Fruit fly (Drosophila melanogaster) whole organism, embryonic: Measurements from ENCODE around the gene CG14273.

Source experiments
- Adf1 ChIP-seq: fragments of 200-800 bp; sonication (Bioruptor generic); IDR thresholded peaks from 2 replicates; pipeline ENCODE4 v1.3.6; 2022; ENCODE audit warnings: missing biosample characterization, missing genetic modification characterization
- Atf-2 ChIP-seq: fragments of 200-800 bp; sonication (Bioruptor generic); optimal IDR thresholded peaks from 2 replicates; lab custom pipeline; 2016; ENCODE audit warnings: missing biosample characterization, missing genetic modification characterization
- Awh ChIP-seq: fragments of 200-800 bp; sonication (Bioruptor generic); IDR thresholded peaks from 2 replicates; pipeline ENCODE4, ENCODE4 v1.3.6; 2022; ENCODE audit warnings: missing biosample characterization, missing genetic modification characterization
- CG10321 ChIP-seq: fragments of 200-800 bp; sonication (Bioruptor generic); IDR thresholded peaks from 2 replicates; pipeline ENCODE4 v1.3.6; 2022; ENCODE audit warnings: missing biosample characterization, missing genetic modification characterization
- CG11247 ChIP-seq: fragments of 200-800 bp; sonication (Bioruptor generic); IDR thresholded peaks from 2 replicates; pipeline ENCODE4 v1.3.6; 2022; ENCODE audit warnings: missing biosample characterization, missing genetic modification characterization
- CG12942 ChIP-seq: fragments of 200-800 bp; sonication (Bioruptor generic); optimal IDR thresholded peaks from 3 replicates; lab custom pipeline; 2016; ENCODE audit warnings: missing biosample characterization, missing genetic modification characterization
- CG14710 ChIP-seq: fragments of 200-800 bp; sonication (Bioruptor generic); optimal IDR thresholded peaks from 3 replicates; lab custom pipeline; 2019; ENCODE audit warnings: missing biosample characterization, mild to moderate bottlenecking, missing genetic modification characterization, moderate library complexity
- CG15269 ChIP-seq: fragments of 200-800 bp; sonication (Bioruptor generic); optimal IDR thresholded peaks from 2 replicates; lab custom pipeline; 2018; ENCODE audit warnings: missing biosample characterization, mild to moderate bottlenecking, missing genetic modification characterization, moderate library complexity
- CG16779 ChIP-seq: fragments of 200-800 bp; sonication (Bioruptor generic); IDR thresholded peaks from 2 replicates; pipeline ENCODE4 v1.3.6; 2022; ENCODE audit warnings: missing biosample characterization, missing genetic modification characterization
- CG17385 ChIP-seq: fragments of 200-800 bp; sonication (Bioruptor generic); optimal IDR thresholded peaks from 3 replicates; lab custom pipeline; 2018; ENCODE audit warnings: missing biosample characterization, mild to moderate bottlenecking, missing genetic modification characterization
- CG17912 ChIP-seq: fragments of 200-800 bp; sonication (Bioruptor generic); optimal IDR thresholded peaks from 2 replicates; lab custom pipeline; 2018; ENCODE audit warnings: missing biosample characterization, mild to moderate bottlenecking, missing genetic modification characterization
- CG18262 ChIP-seq: fragments of 200-800 bp; optimal IDR thresholded peaks from 3 replicates; lab custom pipeline; 2019; ENCODE audit warnings: missing biosample characterization, mild to moderate bottlenecking, missing genetic modification characterization, moderate library complexity
- CG2116 ChIP-seq: fragments of 200-800 bp; sonication (Bioruptor generic); optimal IDR thresholded peaks from 3 replicates; lab custom pipeline; 2018; ENCODE audit warnings: missing biosample characterization, mild to moderate bottlenecking, missing genetic modification characterization
- CG2199 ChIP-seq: fragments of 200-800 bp; sonication (Bioruptor generic); IDR thresholded peaks from 3 replicates; pipeline ENCODE4 v1.3.6; 2022; ENCODE audit warnings: missing biosample characterization, missing genetic modification characterization
- CG3838 ChIP-seq: fragments of 200-800 bp; sonication (Bioruptor generic); optimal IDR thresholded peaks from 3 replicates; lab custom pipeline; 2016; ENCODE audit warnings: missing biosample characterization, missing genetic modification characterization
- CG6689 ChIP-seq: fragments of 200-800 bp; sonication (Bioruptor generic); IDR thresholded peaks from 2 replicates; pipeline ENCODE4 v1.3.6; 2022; ENCODE audit warnings: missing biosample characterization, missing genetic modification characterization
- CG8290 ChIP-seq, 3 experiments: fragments of 200-800 bp; sonication (Bioruptor generic); optimal IDR thresholded peaks; 2 replicates each; lab custom pipeline; 2016 to 2019; ENCODE audit warnings: missing biosample characterization in 3 of 3, missing genetic modification characterization in 3 of 3, mild to moderate bottlenecking in 2 of 3, moderate library complexity in 1 of 3
- CG9609 ChIP-seq: fragments of 200-800 bp; sonication (Bioruptor generic); optimal IDR thresholded peaks from 3 replicates; lab custom pipeline; 2016; ENCODE audit warnings: missing biosample characterization, missing genetic modification characterization
- CkIIα-i1 ChIP-seq: fragments of 200-800 bp; sonication (Bioruptor generic); IDR thresholded peaks from 2 replicates; pipeline ENCODE4 v1.3.6; 2022; ENCODE audit warnings: missing biosample characterization, missing genetic modification characterization
- E2f2 ChIP-seq: fragments of 200-800 bp; sonication (Bioruptor generic); IDR thresholded peaks from 2 replicates; pipeline ENCODE4 v1.3.6; 2022; ENCODE audit warnings: missing biosample characterization, missing genetic modification characterization
- ERR ChIP-seq: fragments of 200-800 bp; sonication (Bioruptor generic); optimal IDR thresholded peaks from 2 replicates; lab custom pipeline; 2016; ENCODE audit warnings: missing biosample characterization, missing genetic modification characterization
- Ets65A ChIP-seq: fragments of 200-800 bp; sonication (Bioruptor generic); peaks from one replicate; lab custom pipeline; 2016; ENCODE audit warnings: missing biosample characterization, missing genetic modification characterization
- Fer2 ChIP-seq: fragments of 200-800 bp; sonication (Bioruptor generic); optimal IDR thresholded peaks from 2 replicates; lab custom pipeline; 2018; ENCODE audit warnings: missing biosample characterization, mild to moderate bottlenecking, missing genetic modification characterization, moderate library complexity
- H15 ChIP-seq: fragments of 200-800 bp; sonication (Bioruptor generic); IDR thresholded peaks from 3 replicates; pipeline ENCODE4 v1.3.6; 2022; ENCODE audit warnings: missing biosample characterization, missing genetic modification characterization
- H2.0 ChIP-seq: fragments of 200-800 bp; sonication (Bioruptor generic); IDR thresholded peaks from 2 replicates; pipeline ENCODE4 v1.3.6; 2022; ENCODE audit warnings: missing biosample characterization, missing genetic modification characterization
- HLH4C ChIP-seq: fragments of 200-800 bp; sonication (Bioruptor generic); IDR thresholded peaks from 3 replicates; pipeline ENCODE4 v1.3.6; 2022; ENCODE audit warnings: missing biosample characterization, missing genetic modification characterization; ENCODE audit not compliant: partially characterized antibody
- Hey ChIP-seq: fragments of 200-800 bp; sonication (Bioruptor generic); optimal IDR thresholded peaks from 3 replicates; lab custom pipeline; 2018; ENCODE audit warnings: missing biosample characterization, mild to moderate bottlenecking, missing genetic modification characterization
- Hr3 ChIP-seq: fragments of 200-800 bp; sonication (Bioruptor generic); optimal IDR thresholded peaks from 3 replicates; lab custom pipeline; 2016; ENCODE audit warnings: missing biosample characterization, missing genetic modification characterization
- Lpt ChIP-seq: fragments of >200 bp; optimal IDR thresholded peaks from 2 replicates; lab custom pipeline; 2018; ENCODE audit warnings: missing biosample characterization, missing genetic modification characterization
- MBD-R2 ChIP-seq: fragments of 200-800 bp; sonication (Bioruptor generic); IDR thresholded peaks from 2 replicates; pipeline ENCODE4 v1.3.6; 2022; ENCODE audit warnings: missing biosample characterization, missing genetic modification characterization
- MTF-1 ChIP-seq: fragments of 200-800 bp; sonication (Bioruptor generic); optimal IDR thresholded peaks from 2 replicates; lab custom pipeline; 2018; ENCODE audit warnings: missing biosample characterization, mild to moderate bottlenecking, missing genetic modification characterization, borderline replicate concordance
- Myb ChIP-seq: fragments of 200-800 bp; sonication (Bioruptor generic); optimal IDR thresholded peaks from 2 replicates; lab custom pipeline; 2016; ENCODE audit warnings: missing biosample characterization, missing genetic modification characterization
- Neu2 ChIP-seq: fragments of 200-800 bp; sonication (Bioruptor generic); optimal IDR thresholded peaks from 3 replicates; lab custom pipeline; 2016; ENCODE audit warnings: missing biosample characterization, missing genetic modification characterization, borderline replicate concordance
- Rx ChIP-seq: fragments of 200-800 bp; sonication (Bioruptor generic); IDR thresholded peaks from 2 replicates; pipeline ENCODE4 v1.3.6; 2022; ENCODE audit warnings: missing biosample characterization, missing genetic modification characterization
- Sin3A ChIP-seq: fragments of >200 bp; optimal IDR thresholded peaks from 2 replicates; lab custom pipeline; 2018
- Ssrp ChIP-seq: fragments of 200-800 bp; sonication (Bioruptor generic); optimal IDR thresholded peaks from 2 replicates; lab custom pipeline; 2018; ENCODE audit warnings: missing biosample characterization, mild to moderate bottlenecking, missing genetic modification characterization, moderate library complexity
- Xrp1 ChIP-seq: fragments of 200-800 bp; sonication (Bioruptor generic); IDR thresholded peaks from 2 replicates; pipeline ENCODE4 v1.3.6; 2022; ENCODE audit warnings: missing biosample characterization, missing genetic modification characterization
- bcd ChIP-seq: fragments of 200-800 bp; sonication (Bioruptor generic); optimal IDR thresholded peaks from 2 replicates; lab custom pipeline; 2017; ENCODE audit warnings: missing biosample characterization, mild to moderate bottlenecking, missing genetic modification characterization
- bowl ChIP-seq: fragments of 200-800 bp; sonication (Bioruptor generic); IDR thresholded peaks from 2 replicates; pipeline ENCODE4 v1.3.6; 2022; ENCODE audit warnings: missing biosample characterization, missing genetic modification characterization
- emc ChIP-seq: fragments of 200-800 bp; sonication (Bioruptor generic); optimal IDR thresholded peaks from 2 replicates; lab custom pipeline; 2016; ENCODE audit warnings: missing biosample characterization, missing genetic modification characterization
- exex ChIP-seq: fragments of 200-800 bp; sonication (Bioruptor generic); optimal IDR thresholded peaks from 4 replicates; lab custom pipeline; 2018; ENCODE audit warnings: missing biosample characterization, mild to moderate bottlenecking, missing genetic modification characterization, moderate library complexity
- jing ChIP-seq: fragments of 200-800 bp; sonication (Bioruptor generic); optimal IDR thresholded peaks from 2 replicates; lab custom pipeline; 2018; ENCODE audit warnings: missing biosample characterization, mild to moderate bottlenecking, missing genetic modification characterization
- nerfin-1 ChIP-seq: fragments of 200-800 bp; sonication (Bioruptor generic); optimal IDR thresholded peaks from 3 replicates; lab custom pipeline; 2019; ENCODE audit warnings: missing biosample characterization, mild to moderate bottlenecking, missing genetic modification characterization, moderate library complexity
- pan ChIP-seq, 4 experiments: fragments of >200 bp in 3 of 4; fragments of 200-800 bp in 1 of 4; sonication (Bioruptor generic) in 1 of 4; optimal IDR thresholded peaks in 3 of 4; IDR thresholded peaks in 1 of 4; 2 replicates each; pipeline versions ENCODE4 v1.3.6 to Lab custom; 2017 to 2022; ENCODE audit warnings: missing biosample characterization in 2 of 4, missing genetic modification characterization in 2 of 4, mixed read lengths in 1 of 4
- run ChIP-seq: fragments of 200-800 bp; sonication (Bioruptor generic); optimal IDR thresholded peaks from 3 replicates; lab custom pipeline; 2018; ENCODE audit warnings: missing biosample characterization, mild to moderate bottlenecking, missing genetic modification characterization
- sd ChIP-seq: fragments of 200-800 bp; sonication (Bioruptor generic); optimal IDR thresholded peaks from 3 replicates; lab custom pipeline; 2018; ENCODE audit warnings: missing biosample characterization, mild to moderate bottlenecking, missing genetic modification characterization, moderate library complexity
- sens ChIP-seq: fragments of 200-800 bp; sonication (Bioruptor generic); peaks from one replicate; lab custom pipeline; 2016; ENCODE audit warnings: missing biosample characterization, missing genetic modification characterization
- sna ChIP-seq: fragments of 200-800 bp; sonication (Bioruptor generic); IDR thresholded peaks from 2 replicates; pipeline ENCODE4 v1.3.6; 2022; ENCODE audit warnings: missing biosample characterization, missing genetic modification characterization; ENCODE audit not compliant: partially characterized antibody
- so ChIP-seq: fragments of 200-800 bp; sonication (Bioruptor generic); IDR thresholded peaks from 3 replicates; pipeline ENCODE4 v1.3.6; 2022; ENCODE audit warnings: missing biosample characterization, missing genetic modification characterization
- tgo ChIP-seq: fragments of 200-800 bp; sonication (Bioruptor generic); IDR thresholded peaks from 3 replicates; pipeline ENCODE4 v1.3.6; 2022; ENCODE audit warnings: missing biosample characterization, missing genetic modification characterization
- z ChIP-seq: fragments of 200-800 bp; sonication (Bioruptor generic); IDR thresholded peaks from 3 replicates; pipeline ENCODE4 v1.3.6; 2022; ENCODE audit warnings: missing biosample characterization, missing genetic modification characterization

Gene CG14273

dm6 chr2L:8350560-8351171 lies 8.2 kb downstream of the CG14273 start (continued):
- TF ChIP-seq CG6689 (GFP tag; lab: Robert Waterston, UW), result no peak
- peak; percentile 55 for TF ChIP-seq CG17385
- no peak for TF ChIP-seq CG12942
- no peak for TF ChIP-seq CG18262
- TF ChIP-seq bcd (GFP tag; lab: Kevin White, UChicago), result no peak
- TF ChIP-seq CG15269 (tag; lab: Kevin White, UChicago), result peak; percentile 63
- no peak for TF ChIP-seq Atf-2
- no peak for TF ChIP-seq CG14710
- no peak for TF ChIP-seq CG8290 (GFP tag; optimal IDR thresholded peaks at IDR 0.05; lab: Kevin White, UChicago)
- peak in 1 of 2 experiments; percentile 63 for TF ChIP-seq CG8290 (tag; optimal IDR thresholded peaks at IDR 0.05; lab: Kevin White, UChicago)
- TF ChIP-seq Fer2 (tag; lab: Kevin White, UChicago), result no peak
- TF ChIP-seq Ets65A (GFP tag; lab: Kevin White, UChicago), result no peak
- TF ChIP-seq Awh (GFP tag; lab: Robert Waterston, UW), result no peak; the same call in 1 of the 2 replicates
- no peak for TF ChIP-seq CG11247 (GFP tag; lab: Robert Waterston, UW)
- no peak for TF ChIP-seq Lpt
- no peak for TF ChIP-seq HLH4C (GFP tag; lab: Robert Waterston, UW)
- no peak for TF ChIP-seq Sin3A (lab: Kevin White, UChicago)
- no peak for TF ChIP-seq Xrp1
- TF ChIP-seq MTF-1 (GFP tag; lab: Kevin White, UChicago), result peak; percentile 41
- TF ChIP-seq CG9609 (GFP tag; lab: Kevin White, UChicago), result no peak
- no peak for TF ChIP-seq run (tag; lab: Kevin White, UChicago)
- TF ChIP-seq CG3838 (GFP tag; lab: Kevin White, UChicago), result no peak
- TF ChIP-seq sens (GFP tag; lab: Kevin White, UChicago), result peak; percentile 55
- TF ChIP-seq CG2116 (GFP tag; lab: Kevin White, UChicago), result no peak
- no peak for TF ChIP-seq Adf1
- no peak for TF ChIP-seq CG2199 (GFP tag; lab: Robert Waterston, UW)
- TF ChIP-seq z (GFP tag; lab: Robert Waterston, UW), result no peak
- TF ChIP-seq so, result 0 out of 3 replicates have a peak, but pooled peaks have one; percentile 36
- TF ChIP-seq pan (optimal IDR thresholded peaks at IDR 0.05; lab: Kevin White, UChicago), result no peak
- TF ChIP-seq pan (GFP tag; optimal IDR thresholded peaks at IDR 0.05 in 1 of 2, IDR thresholded peaks at IDR 0.05 in 1 of 2), result peak in 1 of 2 experiments; percentile 35
- no peak for TF ChIP-seq tgo
- no peak for TF ChIP-seq Myb (GFP tag; lab: Kevin White, UChicago)
- no peak for TF ChIP-seq emc (GFP tag; lab: Kevin White, UChicago)
- TF ChIP-seq ERR, result no peak
- 0 out of 2 replicates have a peak, but pooled peaks have one; percentile 8 for TF ChIP-seq H2.0 (GFP tag; lab: Robert Waterston, UW)
- TF ChIP-seq CG16779, result no peak
- no peak for TF ChIP-seq bowl
- TF ChIP-seq Rx, result no peak
- TF ChIP-seq nerfin-1, result no peak
- no peak for TF ChIP-seq CG10321 (GFP tag; lab: Robert Waterston, UW)
- peak; percentile 31 for TF ChIP-seq Hey
- peak; percentile 88 for TF ChIP-seq exex
- no peak for TF ChIP-seq MBD-R2
- no peak for TF ChIP-seq H15 (GFP tag; lab: Robert Waterston, UW)
- no peak; the same call in 1 of the 2 replicates for TF ChIP-seq E2f2 (GFP tag; lab: Robert Waterston, UW)
- no peak for TF ChIP-seq Neu2 (GFP tag; lab: Kevin White, UChicago)
- no peak for TF ChIP-seq CG17912 (GFP tag; lab: Kevin White, UChicago)
- TF ChIP-seq sna (GFP tag; lab: Robert Waterston, UW), result no peak
- TF ChIP-seq CkIIα-i1 (GFP tag; lab: Robert Waterston, UW), result no peak
- TF ChIP-seq jing (GFP tag; lab: Kevin White, UChicago), result no peak
- TF ChIP-seq Ssrp (tag; lab: Kevin White, UChicago), result no peak
- peak; percentile 95 for TF ChIP-seq sd
- TF ChIP-seq Hr3 (GFP tag; lab: Kevin White, UChicago), result no peak
